Fruit fly (Drosophila melanogaster): Measurements from ENCODE around the gene trc.

The trc gene

DNA sequence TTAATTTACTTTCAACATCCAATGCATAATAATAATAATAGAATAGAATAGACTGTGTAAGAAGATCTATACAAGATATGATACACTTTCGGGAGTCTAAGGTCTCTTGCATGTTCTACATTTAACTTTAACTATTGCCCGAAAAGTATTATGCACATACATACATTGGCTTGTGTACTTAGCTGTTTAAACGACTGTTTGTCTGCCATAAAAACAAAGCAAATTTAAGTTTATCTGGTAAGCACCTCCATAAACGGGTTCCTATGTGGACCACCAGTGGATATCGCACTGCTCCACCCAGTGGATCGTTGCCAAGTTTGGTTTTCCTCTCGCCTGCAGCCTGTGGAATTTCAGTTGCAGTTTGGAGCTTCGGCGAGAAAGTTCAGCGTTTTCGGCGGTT is 12.9 kb upstream of the trc start (continued):
- TF ChIP-seq CG12299 (tag; optimal IDR thresholded peaks at IDR 0.05) (peak; percentile 29), CG18011 (GFP tag; optimal IDR thresholded peaks at IDR 0.05) (no peak), CG6765 (GFP tag; optimal IDR thresholded peaks at IDR 0.05) (peak; percentile 7), CG7556 (GFP tag; optimal IDR thresholded peaks at IDR 0.05) (peak; percentile 37), D19A (tag; optimal IDR thresholded peaks at IDR 0.05) (no peak), Bdp1 (GFP tag; optimal IDR thresholded peaks at IDR 0.05) (no peak), zf30C (GFP tag; optimal IDR thresholded peaks at IDR 0.05) (no peak), CG13894 (tag; optimal IDR thresholded peaks at IDR 0.05) (peak; percentile 9), her (GFP tag; optimal IDR thresholded peaks at IDR 0.05) (no peak), CG14014 (GFP tag; IDR thresholded peaks at IDR 0.05) (no peak), Dfd (GFP tag; optimal IDR thresholded peaks at IDR 0.05) (no peak), ash1 (GFP tag; optimal IDR thresholded peaks at IDR 0.05) (no peak), PHDP (tag; optimal IDR thresholded peaks at IDR 0.05) (peak; percentile 42), Side (GFP tag; optimal IDR thresholded peaks at IDR 0.05) (peak; percentile 3), CG5180 (GFP tag; optimal IDR thresholded peaks at IDR 0.05) (peak; percentile 24), org-1 (GFP tag; optimal IDR thresholded peaks at IDR 0.05) (peak; percentile 38), BtbVII (GFP tag; optimal IDR thresholded peaks at IDR 0.05) (peak; percentile 69), CG33213 (GFP tag; optimal IDR thresholded peaks at IDR 0.05) (no peak), CrebB (tag; optimal IDR thresholded peaks at IDR 0.05) (peak; percentile 47), run (tag; optimal IDR thresholded peaks at IDR 0.05) (peak; percentile 25), ato (GFP tag; IDR thresholded peaks at IDR 0.05; ENCODE audit: partially characterized antibody) (no peak), Sin3A (optimal IDR thresholded peaks at IDR 0.05) (no peak), schlank (tag; optimal IDR thresholded peaks at IDR 0.05) (peak; percentile 72), CG12219 (GFP tag; optimal IDR thresholded peaks at IDR 0.05) (peak; percentile 8), mirr (GFP tag; optimal IDR thresholded peaks at IDR 0.05) (peak; percentile 59), zen2 (GFP tag; IDR thresholded peaks at IDR 0.05; ENCODE audit: partially characterized antibody) (no peak), gsb-n (tag; optimal IDR thresholded peaks at IDR 0.05) (peak; percentile 11), hkb (optimal IDR thresholded peaks at IDR 0.05) (no peak), hkb (GFP tag; IDR thresholded peaks at IDR 0.05) (peak; percentile 55; the same call in 1 of the 2 replicates), slp2 (GFP tag; optimal IDR thresholded peaks at IDR 0.05) (no peak), CG6254 (GFP tag; optimal IDR thresholded peaks at IDR 0.05) (no peak), fd3F (GFP tag; optimal IDR thresholded peaks at IDR 0.05) (peak; percentile 17), caup (GFP tag; optimal IDR thresholded peaks at IDR 0.05; ENCODE audit: severe bottlenecking) (peak; percentile 41), ATbp (GFP tag; optimal IDR thresholded peaks at IDR 0.05) (peak; percentile 85), Vsx1 (GFP tag; optimal IDR thresholded peaks at IDR 0.05) (peak; percentile 63), CG30431 (GFP tag; optimal IDR thresholded peaks at IDR 0.05) (no peak), CG17912 (GFP tag; optimal IDR thresholded peaks at IDR 0.05) (peak; percentile 21), sug (tag; optimal IDR thresholded peaks at IDR 0.05) (peak; percentile 34), CG3163 (GFP tag; optimal IDR thresholded peaks at IDR 0.05) (no peak), CG18599 (GFP tag; optimal IDR thresholded peaks at IDR 0.05) (peak; percentile 55), CG17829 (tag; optimal IDR thresholded peaks at IDR 0.05) (no peak), pum (GFP tag; optimal IDR thresholded peaks at IDR 0.05) (no peak), CG2678 (tag; optimal IDR thresholded peaks at IDR 0.05) (peak; percentile 46), Fer1 (GFP tag; optimal IDR thresholded peaks at IDR 0.05) (peak; percentile 63), Med (GFP tag) (peak; percentile 13), H15 (GFP tag; IDR thresholded peaks at IDR 0.05) (no peak), CG3281 (GFP tag; optimal IDR thresholded peaks at IDR 0.05) (peak; percentile 59), CG8388 (GFP tag; optimal IDR thresholded peaks at IDR 0.05) (no peak), CG7271 (tag; optimal IDR thresholded peaks at IDR 0.05) (no peak), sc (optimal IDR thresholded peaks at IDR 0.05) (no peak), sc (GFP tag; optimal IDR thresholded peaks at IDR 0.05) (no peak)
